Worm (Caenorhabditis elegans): Measurements from ENCODE around the gene T28A8.2.
A peak's percentile ranks its signal among the peaks of the same experiment; 100 is the strongest.

Gene T28A8.2

ce11 chrIII:13452824-13453223 is 42.6 kb downstream of the T28A8.2 start:
- TF ChIP-seq elt-3 (tag; optimal IDR thresholded peaks at IDR 0.05): no peak
- no peak for TF ChIP-seq nhr-25 (tag; optimal IDR thresholded peaks at IDR 0.05)
- TF ChIP-seq fos-1 (tag; optimal IDR thresholded peaks at IDR 0.05): peak; percentile 31
- TF ChIP-seq dmd-4 (tag; optimal IDR thresholded peaks at IDR 0.05): no peak
- no peak for TF ChIP-seq blmp-1 (tag; optimal IDR thresholded peaks at IDR 0.05; ENCODE audit: insufficient read depth)

Measured in whole organism, L2 larva.